Fruit fly (Drosophila melanogaster) whole organism, embryonic: ENCODE data around the gene CG10343.

ENCODE experiments used
- CG10147 ChIP-seq: fragments of 200-800 bp; sonication (Bioruptor generic); optimal IDR thresholded peaks from 2 replicates; lab custom pipeline; 2019; ENCODE audit warnings: missing biosample characterization, mild to moderate bottlenecking, missing genetic modification characterization, moderate library complexity
- CG10462 ChIP-seq: fragments of 200-800 bp; sonication (Bioruptor generic); optimal IDR thresholded peaks from 2 replicates; lab custom pipeline; 2016; ENCODE audit warnings: missing biosample characterization, missing genetic modification characterization
- CG10543 ChIP-seq: fragments of 200-800 bp; sonication (Bioruptor generic); optimal IDR thresholded peaks from 3 replicates; lab custom pipeline; 2017; ENCODE audit warnings: missing biosample characterization, mild to moderate bottlenecking, missing genetic modification characterization, moderate library complexity
- CG10959 ChIP-seq: fragments of 200-800 bp; sonication (Bioruptor generic); IDR thresholded peaks from 2 replicates; pipeline ENCODE4 v1.3.6; 2022; ENCODE audit warnings: missing biosample characterization, missing genetic modification characterization
- CG11456 ChIP-seq: fragments of 200-800 bp; sonication (Bioruptor generic); IDR thresholded peaks from 3 replicates; pipeline ENCODE4 v1.3.6; 2022; ENCODE audit warnings: missing biosample characterization, missing genetic modification characterization
- CG11695 ChIP-seq: fragments of 200-800 bp; sonication (Bioruptor generic); IDR thresholded peaks from 3 replicates; pipeline ENCODE4 v1.3.6; 2022; ENCODE audit warnings: missing biosample characterization, missing genetic modification characterization
- CG12104 ChIP-seq: fragments of 200-800 bp; sonication (Bioruptor generic); optimal IDR thresholded peaks from 3 replicates; lab custom pipeline; 2016; ENCODE audit warnings: missing biosample characterization, missing genetic modification characterization
- CG12236 ChIP-seq: fragments of 200-800 bp; sonication (Bioruptor generic); optimal IDR thresholded peaks from 2 replicates; lab custom pipeline; 2016; ENCODE audit warnings: missing biosample characterization, missing genetic modification characterization
- CG12769 ChIP-seq: fragments of 200-800 bp; sonication (Bioruptor generic); optimal IDR thresholded peaks from 2 replicates; lab custom pipeline; 2019; ENCODE audit warnings: missing biosample characterization, mild to moderate bottlenecking, missing genetic modification characterization, moderate library complexity
- CG13123 ChIP-seq: fragments of 200-800 bp; sonication (Bioruptor generic); optimal IDR thresholded peaks from 2 replicates; lab custom pipeline; 2016; ENCODE audit warnings: missing biosample characterization, missing genetic modification characterization
- CG13424 ChIP-seq: fragments of 200-800 bp; sonication (Bioruptor generic); optimal IDR thresholded peaks from 2 replicates; lab custom pipeline; 2019; ENCODE audit warnings: missing biosample characterization, mild to moderate bottlenecking, missing genetic modification characterization, moderate library complexity
- CG15479 ChIP-seq: fragments of 200-800 bp; sonication (Bioruptor generic); optimal IDR thresholded peaks from 3 replicates; lab custom pipeline; 2019; ENCODE audit warnings: missing biosample characterization, mild to moderate bottlenecking, missing genetic modification characterization, moderate library complexity
- CG17361 ChIP-seq: fragments of 200-800 bp; sonication (Bioruptor generic); IDR thresholded peaks from 3 replicates; pipeline ENCODE4 v1.3.6; 2022; ENCODE audit warnings: missing biosample characterization, missing genetic modification characterization
- CG17829 ChIP-seq: fragments of 200-800 bp; optimal IDR thresholded peaks from 2 replicates; lab custom pipeline; 2019; ENCODE audit warnings: missing biosample characterization, mild to moderate bottlenecking, missing genetic modification characterization, moderate library complexity
- CG18262 ChIP-seq: fragments of 200-800 bp; optimal IDR thresholded peaks from 3 replicates; lab custom pipeline; 2019; ENCODE audit warnings: missing biosample characterization, mild to moderate bottlenecking, missing genetic modification characterization, moderate library complexity
- CG2678 ChIP-seq: fragments of 200-800 bp; sonication (Bioruptor generic); optimal IDR thresholded peaks from 3 replicates; lab custom pipeline; 2019; ENCODE audit warnings: missing biosample characterization, mild to moderate bottlenecking, missing genetic modification characterization, moderate library complexity
- CG30020 ChIP-seq: fragments of 200-800 bp; optimal IDR thresholded peaks from 2 replicates; lab custom pipeline; 2019; ENCODE audit warnings: missing biosample characterization, mild to moderate bottlenecking, missing genetic modification characterization, moderate library complexity
- CG30431 ChIP-seq: fragments of 200-800 bp; sonication (Bioruptor generic); optimal IDR thresholded peaks from 2 replicates; lab custom pipeline; 2017; ENCODE audit warnings: missing biosample characterization, missing genetic modification characterization
- CG33557 ChIP-seq: fragments of 200-800 bp; sonication (Bioruptor generic); optimal IDR thresholded peaks from 2 replicates; lab custom pipeline; 2019; ENCODE audit warnings: missing biosample characterization, mild to moderate bottlenecking, missing genetic modification characterization, moderate library complexity
- CG6689 ChIP-seq: fragments of 200-800 bp; sonication (Bioruptor generic); IDR thresholded peaks from 2 replicates; pipeline ENCODE4 v1.3.6; 2022; ENCODE audit warnings: missing biosample characterization, missing genetic modification characterization
- CG7357 ChIP-seq: fragments of 200-800 bp; sonication (Bioruptor generic); IDR thresholded peaks from 3 replicates; pipeline ENCODE4 v1.3.6; 2022; ENCODE audit warnings: missing biosample characterization, missing genetic modification characterization
- CG7786 ChIP-seq: fragments of 200-800 bp; sonication (Bioruptor generic); optimal IDR thresholded peaks from 2 replicates; lab custom pipeline; 2016; ENCODE audit warnings: missing biosample characterization, missing genetic modification characterization
- D19A ChIP-seq: fragments of 200-800 bp; optimal IDR thresholded peaks from 3 replicates; lab custom pipeline; 2019; ENCODE audit warnings: missing biosample characterization, mild to moderate bottlenecking, missing genetic modification characterization, moderate library complexity
- Dip2 ChIP-seq: fragments of 200-800 bp; sonication (Bioruptor generic); IDR thresholded peaks from 2 replicates; pipeline ENCODE4 v1.3.6; 2022; ENCODE audit warnings: missing biosample characterization, missing genetic modification characterization
- Doc2 ChIP-seq: fragments of 200-800 bp; sonication (Bioruptor generic); IDR thresholded peaks from 2 replicates; pipeline ENCODE4 v1.3.6; 2022; ENCODE audit warnings: missing biosample characterization, missing genetic modification characterization
- ERR ChIP-seq: fragments of 200-800 bp; sonication (Bioruptor generic); optimal IDR thresholded peaks from 2 replicates; lab custom pipeline; 2016; ENCODE audit warnings: missing biosample characterization, missing genetic modification characterization
- Fer1 ChIP-seq: fragments of 200-800 bp; sonication (Bioruptor generic); optimal IDR thresholded peaks from 2 replicates; lab custom pipeline; 2017; ENCODE audit warnings: missing biosample characterization, mild to moderate bottlenecking, missing genetic modification characterization
- Fer2 ChIP-seq: fragments of 200-800 bp; sonication (Bioruptor generic); optimal IDR thresholded peaks from 2 replicates; lab custom pipeline; 2018; ENCODE audit warnings: missing biosample characterization, mild to moderate bottlenecking, missing genetic modification characterization, moderate library complexity
- Gsc ChIP-seq: fragments of 200-800 bp; sonication (Bioruptor generic); IDR thresholded peaks from 2 replicates; pipeline ENCODE4 v1.3.6; 2022; ENCODE audit warnings: missing biosample characterization, missing genetic modification characterization
- H2.0 ChIP-seq: fragments of 200-800 bp; sonication (Bioruptor generic); IDR thresholded peaks from 2 replicates; pipeline ENCODE4 v1.3.6; 2022; ENCODE audit warnings: missing biosample characterization, missing genetic modification characterization
- HmgZ ChIP-seq: fragments of 200-800 bp; sonication (Bioruptor generic); optimal IDR thresholded peaks from 2 replicates; lab custom pipeline; 2018; ENCODE audit warnings: missing biosample characterization, mild to moderate bottlenecking, missing genetic modification characterization
- Hr3 ChIP-seq: fragments of 200-800 bp; sonication (Bioruptor generic); optimal IDR thresholded peaks from 3 replicates; lab custom pipeline; 2016; ENCODE audit warnings: missing biosample characterization, missing genetic modification characterization
- Lpt ChIP-seq: fragments of >200 bp; optimal IDR thresholded peaks from 2 replicates; lab custom pipeline; 2018; ENCODE audit warnings: missing biosample characterization, missing genetic modification characterization
- Ravus ChIP-seq: fragments of 200-800 bp; sonication (Bioruptor generic); IDR thresholded peaks from 2 replicates; pipeline ENCODE4 v1.3.6; 2022; ENCODE audit warnings: missing biosample characterization, missing genetic modification characterization
- Sry-δ ChIP-seq: fragments of 200-800 bp; sonication (Bioruptor generic); optimal IDR thresholded peaks from 2 replicates; lab custom pipeline; 2016; ENCODE audit warnings: missing biosample characterization, missing genetic modification characterization
- YL-1 ChIP-seq: fragments of 200-800 bp; sonication (Bioruptor generic); optimal IDR thresholded peaks from 3 replicates; lab custom pipeline; 2017; ENCODE audit warnings: missing biosample characterization, mild to moderate bottlenecking, missing genetic modification characterization
- bowl ChIP-seq: fragments of 200-800 bp; sonication (Bioruptor generic); IDR thresholded peaks from 2 replicates; pipeline ENCODE4 v1.3.6; 2022; ENCODE audit warnings: missing biosample characterization, missing genetic modification characterization
- chinmo ChIP-seq: fragments of 200-800 bp; sonication (Bioruptor generic); IDR thresholded peaks from 4 replicates; pipeline ENCODE4 v1.3.6; 2022; ENCODE audit warnings: missing biosample characterization, missing genetic modification characterization; ENCODE audit not compliant: partially characterized antibody
- ci ChIP-seq: fragments of 200-800 bp; sonication (Bioruptor generic); IDR thresholded peaks from 3 replicates; pipeline ENCODE4 v1.3.6; 2022; ENCODE audit warnings: missing biosample characterization, missing genetic modification characterization
- gem ChIP-seq: fragments of 200-800 bp; sonication (Bioruptor generic); optimal IDR thresholded peaks from 2 replicates; lab custom pipeline; 2019; ENCODE audit warnings: missing biosample characterization, mild to moderate bottlenecking, missing genetic modification characterization, moderate library complexity
- her ChIP-seq: fragments of 200-800 bp; sonication (Bioruptor generic); optimal IDR thresholded peaks from 2 replicates; lab custom pipeline; 2016; ENCODE audit warnings: missing biosample characterization, missing genetic modification characterization
- jumu ChIP-seq: fragments of 200-800 bp; sonication (Bioruptor generic); optimal IDR thresholded peaks from 3 replicates; lab custom pipeline; 2016; ENCODE audit warnings: missing biosample characterization, missing genetic modification characterization
- klu ChIP-seq: fragments of 200-800 bp; sonication (Bioruptor generic); IDR thresholded peaks from 2 replicates; pipeline ENCODE4 v1.3.6; 2022; ENCODE audit warnings: missing biosample characterization, missing genetic modification characterization
- otp ChIP-seq: fragments of 200-800 bp; sonication (Bioruptor generic); IDR thresholded peaks from 3 replicates; pipeline ENCODE4, ENCODE4 v1.3.6; 2022; ENCODE audit warnings: missing biosample characterization, missing genetic modification characterization
- ranshi ChIP-seq: fragments of 200-800 bp; sonication (Bioruptor generic); IDR thresholded peaks from 2 replicates; pipeline ENCODE4 v1.3.6; 2022; ENCODE audit warnings: missing biosample characterization, missing genetic modification characterization
- row ChIP-seq: fragments of 200-800 bp; sonication (Bioruptor generic); IDR thresholded peaks from 3 replicates; pipeline ENCODE4 v1.3.6; 2022; ENCODE audit warnings: missing biosample characterization, missing genetic modification characterization
- ssp ChIP-seq: fragments of 200-800 bp; sonication (Bioruptor generic); IDR thresholded peaks from 2 replicates; pipeline ENCODE4 v1.3.6; 2022; ENCODE audit warnings: missing biosample characterization, missing genetic modification characterization
- tgo ChIP-seq: fragments of 200-800 bp; sonication (Bioruptor generic); IDR thresholded peaks from 3 replicates; pipeline ENCODE4 v1.3.6; 2022; ENCODE audit warnings: missing biosample characterization, missing genetic modification characterization
- trem ChIP-seq: fragments of 200-800 bp; optimal IDR thresholded peaks from 3 replicates; lab custom pipeline; 2019; ENCODE audit warnings: missing biosample characterization, mild to moderate bottlenecking, missing genetic modification characterization, moderate library complexity
- vnd ChIP-seq: fragments of 200-800 bp; sonication (Bioruptor generic); IDR thresholded peaks from 3 replicates; pipeline ENCODE4 v1.3.6; 2022; ENCODE audit warnings: missing biosample characterization, missing genetic modification characterization; ENCODE audit not compliant: partially characterized antibody
- vvl ChIP-seq: fragments of 200-800 bp; sonication (Bioruptor generic); IDR thresholded peaks from 2 replicates; pipeline ENCODE4 v1.3.6; 2022; ENCODE audit warnings: missing biosample characterization, missing genetic modification characterization
- yki ChIP-seq: fragments of >200 bp; optimal IDR thresholded peaks from 3 replicates; lab custom pipeline; 2018

Gene CG10343

DNA sequence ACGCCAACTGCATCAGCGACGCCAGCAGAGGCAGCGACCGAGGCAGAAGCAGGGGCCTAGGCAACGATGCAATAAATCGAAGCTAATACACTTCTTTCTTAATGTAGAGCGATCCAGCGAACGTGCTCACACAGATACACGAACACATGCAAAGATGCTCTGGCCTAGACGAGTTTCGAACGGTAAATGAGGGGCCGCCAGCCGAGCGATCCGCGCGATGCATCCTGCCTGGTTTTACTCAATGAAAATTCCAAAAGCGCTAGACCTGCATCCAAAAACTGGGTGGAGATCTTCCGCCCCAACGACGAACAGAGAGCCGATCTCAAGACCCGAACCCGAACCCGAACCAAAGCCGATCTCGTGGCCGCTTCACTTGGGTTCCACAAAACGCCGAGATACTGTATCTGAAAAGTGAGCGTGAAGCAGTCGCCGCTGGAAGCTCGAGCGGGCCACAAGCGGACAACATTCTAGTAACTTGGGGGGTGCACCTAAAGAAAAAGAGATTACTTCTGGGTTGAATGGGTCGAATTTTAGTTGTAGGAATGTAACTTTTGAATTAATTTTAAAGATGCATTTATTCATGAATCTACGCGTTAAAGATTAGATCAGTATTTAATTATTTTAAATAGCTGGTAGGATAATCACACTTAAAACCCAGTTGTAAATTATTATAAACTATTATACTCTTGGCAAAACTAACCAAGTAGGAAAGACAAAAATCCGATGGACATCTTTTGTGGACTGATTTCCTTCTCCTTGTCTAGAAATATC is 29.7 kb downstream of the CG10343 start:
- no peak for TF ChIP-seq CG2678
- no peak for TF ChIP-seq CG11695
- TF ChIP-seq vvl (GFP tag; lab: Robert Waterston, UW): 0 out of 2 replicates have a peak, but pooled peaks have one; percentile 17
- TF ChIP-seq Lpt (GFP tag; lab: Kevin White, UChicago): no peak
- TF ChIP-seq CG17361: no peak
- no peak for TF ChIP-seq Hr3 (GFP tag; lab: Kevin White, UChicago)
- no peak for TF ChIP-seq YL-1 (GFP tag; lab: Kevin White, UChicago)
- no peak for TF ChIP-seq CG12236 (GFP tag; lab: Kevin White, UChicago)
- TF ChIP-seq CG10147 (GFP tag; lab: Kevin White, UChicago): no peak
- TF ChIP-seq ranshi (GFP tag; lab: Robert Waterston, UW): no peak
- 0 out of 3 replicates have a peak, but pooled peaks have one; percentile 46 for TF ChIP-seq ci
- TF ChIP-seq Ravus (GFP tag; lab: Robert Waterston, UW): no peak
- no peak for TF ChIP-seq H2.0 (GFP tag; lab: Robert Waterston, UW)
- no peak for TF ChIP-seq CG30020 (tag; lab: Kevin White, UChicago)
- no peak for TF ChIP-seq CG6689 (GFP tag; lab: Robert Waterston, UW)
- TF ChIP-seq CG17829: no peak
- TF ChIP-seq CG13123 (GFP tag; lab: Kevin White, UChicago): no peak
- no peak for TF ChIP-seq her (GFP tag; lab: Kevin White, UChicago)
- no peak for TF ChIP-seq otp (GFP tag; lab: Robert Waterston, UW)
- no peak for TF ChIP-seq jumu (GFP tag; lab: Kevin White, UChicago)
- no peak for TF ChIP-seq Dip2 (GFP tag; lab: Robert Waterston, UW)
- TF ChIP-seq chinmo: peak; percentile 97
- TF ChIP-seq Doc2 (GFP tag; lab: Robert Waterston, UW): no peak
- TF ChIP-seq gem (tag; lab: Kevin White, UChicago): peak; percentile 17
- no peak for TF ChIP-seq CG30431 (GFP tag; lab: Kevin White, UChicago)
- TF ChIP-seq CG7786 (GFP tag; lab: Kevin White, UChicago): no peak
- no peak for TF ChIP-seq ssp (GFP tag; lab: Robert Waterston, UW)
- TF ChIP-seq klu (GFP tag; lab: Robert Waterston, UW): no peak
- peak; percentile 48 for TF ChIP-seq CG10543 (GFP tag; lab: Kevin White, UChicago)
- no peak for TF ChIP-seq CG12104
- no peak for TF ChIP-seq bowl (GFP tag; lab: Robert Waterston, UW)
- peak; percentile 24 for TF ChIP-seq CG12769 (tag; lab: Kevin White, UChicago)
- no peak for TF ChIP-seq Sry-δ
- TF ChIP-seq HmgZ: no peak
- TF ChIP-seq CG7357: no peak
- no peak for TF ChIP-seq CG15479 (GFP tag; lab: Kevin White, UChicago)
- TF ChIP-seq yki (lab: Kevin White, UChicago): no peak
- no peak for TF ChIP-seq Gsc (GFP tag; lab: Robert Waterston, UW)
- no peak for TF ChIP-seq ERR (GFP tag; lab: Kevin White, UChicago)
- TF ChIP-seq vnd (GFP tag; lab: Robert Waterston, UW): no peak
- no peak for TF ChIP-seq Fer2 (tag; lab: Kevin White, UChicago)
- TF ChIP-seq tgo (GFP tag; lab: Robert Waterston, UW): no peak
- TF ChIP-seq D19A (tag; lab: Kevin White, UChicago): peak; percentile 67
- TF ChIP-seq CG10462: no peak
- TF ChIP-seq trem (tag; lab: Kevin White, UChicago): no peak
- TF ChIP-seq CG18262 (tag; lab: Kevin White, UChicago): peak; percentile 21
- TF ChIP-seq CG13424 (tag; lab: Kevin White, UChicago): no peak
- TF ChIP-seq CG10959 (GFP tag; lab: Robert Waterston, UW): no peak
- TF ChIP-seq CG33557 (GFP tag; lab: Kevin White, UChicago): no peak
- no peak for TF ChIP-seq row (GFP tag; lab: Robert Waterston, UW)
- TF ChIP-seq CG11456 (GFP tag; lab: Robert Waterston, UW): no peak
- TF ChIP-seq Fer1 (GFP tag; lab: Kevin White, UChicago): no peak
